Worm (Caenorhabditis elegans) whole organism, mixed stage, embryonic: Measurements from ENCODE around the gene mtm-6.

Experiments used
- M03D4.4 ChIP-seq: sonication (generic microtip); optimal IDR thresholded peaks from 2 replicates; lab custom pipeline; 2017; ENCODE audit warnings: mild to moderate bottlenecking, missing genetic modification characterization, missing compliant biosample characterization
- bed-3 ChIP-seq: fragments of 200-800 bp; sonication (Bioruptor generic); optimal IDR thresholded peaks from 3 replicates; lab custom pipeline; 2018; ENCODE audit warnings: mild to moderate bottlenecking, missing genetic modification characterization, moderate library complexity, missing compliant biosample characterization
- blmp-1 ChIP-seq: fragments of 150-350 bp; optimal IDR thresholded peaks from 2 replicates; lab custom pipeline; 2014; ENCODE audit warnings: missing biosample characterization, missing genetic modification characterization
- ceh-39 ChIP-seq: fragments of 150-350 bp; optimal IDR thresholded peaks from 2 replicates; lab custom pipeline; 2014; ENCODE audit warnings: missing biosample characterization, missing genetic modification characterization
- ceh-43 ChIP-seq: fragments of 200-800 bp; sonication (Bioruptor generic); optimal IDR thresholded peaks from 2 replicates; lab custom pipeline; 2018; ENCODE audit warnings: mild to moderate bottlenecking, missing genetic modification characterization, moderate library complexity, missing compliant biosample characterization
- ceh-83 ChIP-seq: fragments of 200-800 bp; sonication (Bioruptor generic); optimal IDR thresholded peaks from 2 replicates; lab custom pipeline; 2018; ENCODE audit warnings: mild to moderate bottlenecking, missing genetic modification characterization, missing compliant biosample characterization
- ces-1 ChIP-seq: fragments of 150-350 bp; optimal IDR thresholded peaks from 2 replicates; lab custom pipeline; 2014; ENCODE audit warnings: missing biosample characterization, missing genetic modification reagents, missing genetic modification characterization
- cnd-1 ChIP-seq: fragments of 200-800 bp; sonication (Bioruptor generic); optimal IDR thresholded peaks from 2 replicates; lab custom pipeline; 2018; ENCODE audit warnings: mild to moderate bottlenecking, missing genetic modification characterization, missing compliant biosample characterization
- drap-1 ChIP-seq: fragments of 200-800 bp; sonication (Bioruptor generic); optimal IDR thresholded peaks from 3 replicates; lab custom pipeline; 2018; ENCODE audit warnings: mild to moderate bottlenecking, missing genetic modification characterization, missing compliant biosample characterization
- elt-1 ChIP-seq: sonication (generic microtip); optimal IDR thresholded peaks from 2 replicates; lab custom pipeline; 2017; ENCODE audit warnings: missing genetic modification characterization, mild to moderate bottlenecking, missing compliant biosample characterization, antibody characterized with exemption, moderate library complexity, borderline replicate concordance; ENCODE audit not compliant: insufficient read depth
- elt-3 ChIP-seq: fragments of 150-350 bp; optimal IDR thresholded peaks from 2 replicates; lab custom pipeline; 2014; ENCODE audit warnings: missing biosample characterization, missing genetic modification characterization
- ham-2 ChIP-seq: fragments of 200-800 bp; sonication (Bioruptor generic); optimal IDR thresholded peaks from 2 replicates; lab custom pipeline; 2018; ENCODE audit warnings: mild to moderate bottlenecking, missing genetic modification characterization, missing compliant biosample characterization
- hlh-1 ChIP-seq: fragments of 150-350 bp; optimal IDR thresholded peaks from 2 replicates; lab custom pipeline; 2014; ENCODE audit warnings: missing biosample characterization, missing genetic modification reagents, missing genetic modification characterization
- lin-13 ChIP-seq: fragments of 150-350 bp; optimal IDR thresholded peaks from 2 replicates; lab custom pipeline; 2014; ENCODE audit warnings: missing biosample characterization, missing genetic modification characterization
- lin-32 ChIP-seq: fragments of 200-800 bp; sonication (Bioruptor generic); optimal IDR thresholded peaks from 2 replicates; lab custom pipeline; 2018; ENCODE audit warnings: mild to moderate bottlenecking, missing genetic modification characterization, missing compliant biosample characterization
- lsy-2 ChIP-seq: fragments of 150-350 bp; optimal IDR thresholded peaks from 2 replicates; lab custom pipeline; 2014; ENCODE audit warnings: missing biosample characterization, missing genetic modification characterization
- mab-5 ChIP-seq: fragments of 150-350 bp; optimal IDR thresholded peaks from 2 replicates; lab custom pipeline; 2014; ENCODE audit warnings: missing biosample characterization, missing genetic modification characterization
- mep-1 ChIP-seq: fragments of 150-350 bp; optimal IDR thresholded peaks from 2 replicates; lab custom pipeline; 2017; ENCODE audit warnings: missing biosample characterization, missing genetic modification reagents, missing genetic modification characterization, inconsistent platforms
- mls-2 ChIP-seq: sonication (generic microtip); optimal IDR thresholded peaks from 2 replicates; lab custom pipeline; 2016; ENCODE audit warnings: mild to moderate bottlenecking, missing genetic modification characterization, moderate library complexity, missing compliant biosample characterization
- nhr-12 ChIP-seq: fragments of 150-350 bp; optimal IDR thresholded peaks from 2 replicates; lab custom pipeline; 2014; ENCODE audit warnings: missing biosample characterization, missing genetic modification characterization
- nhr-2 ChIP-seq: fragments of 150-350 bp; optimal IDR thresholded peaks from 2 replicates; lab custom pipeline; 2014; ENCODE audit warnings: missing biosample characterization, missing genetic modification characterization
- nhr-237 ChIP-seq: fragments of 150-350 bp; optimal IDR thresholded peaks from 2 replicates; lab custom pipeline; 2014; ENCODE audit warnings: missing biosample characterization, missing genetic modification characterization
- nhr-28 ChIP-seq: fragments of 150-350 bp; optimal IDR thresholded peaks from 2 replicates; lab custom pipeline; 2014; ENCODE audit warnings: missing biosample characterization, missing genetic modification characterization
- nhr-76 ChIP-seq: sonication (generic microtip); optimal IDR thresholded peaks from 2 replicates; lab custom pipeline; 2017; ENCODE audit warnings: missing biosample characterization, missing genetic modification characterization
- pha-4 ChIP-seq: fragments of 150-350 bp; optimal IDR thresholded peaks from 2 replicates; lab custom pipeline; 2018; ENCODE audit warnings: missing biosample characterization, missing genetic modification reagents, missing genetic modification characterization
- snpc-4 ChIP-seq: fragments of 150-350 bp; optimal IDR thresholded peaks from 2 replicates; lab custom pipeline; 2014; ENCODE audit warnings: missing biosample characterization, missing genetic modification characterization
- sptf-1 ChIP-seq: sonication (generic microtip); optimal IDR thresholded peaks from 2 replicates; lab custom pipeline; 2017; ENCODE audit warnings: mild to moderate bottlenecking, missing genetic modification characterization, moderate library complexity, missing compliant biosample characterization
- tbx-8 ChIP-seq: fragments of 200-800 bp; sonication (Bioruptor generic); optimal IDR thresholded peaks from 2 replicates; lab custom pipeline; 2018; ENCODE audit warnings: mild to moderate bottlenecking, missing genetic modification characterization, moderate library complexity, missing compliant biosample characterization
- unc-120 ChIP-seq: sonication (generic microtip); optimal IDR thresholded peaks from 2 replicates; lab custom pipeline; 2017; ENCODE audit warnings: missing genetic modification characterization, missing compliant biosample characterization; ENCODE audit not compliant: poor library complexity, severe bottlenecking
- unc-39 ChIP-seq: fragments of 150-350 bp; optimal IDR thresholded peaks from 2 replicates; lab custom pipeline; 2014; ENCODE audit warnings: missing biosample characterization, missing genetic modification characterization
- unc-62 ChIP-seq: fragments of 150-350 bp; optimal IDR thresholded peaks from 2 replicates; lab custom pipeline; 2014; ENCODE audit warnings: missing biosample characterization, missing genetic modification reagents, missing genetic modification characterization
- zip-8 ChIP-seq: fragments of 150-350 bp; optimal IDR thresholded peaks from 2 replicates; lab custom pipeline; 2014; ENCODE audit warnings: missing biosample characterization, missing genetic modification characterization
- ztf-11 ChIP-seq: fragments of 150-350 bp; optimal IDR thresholded peaks from 2 replicates; lab custom pipeline; 2014; ENCODE audit warnings: missing biosample characterization, missing genetic modification characterization

The mtm-6 gene

DNA sequence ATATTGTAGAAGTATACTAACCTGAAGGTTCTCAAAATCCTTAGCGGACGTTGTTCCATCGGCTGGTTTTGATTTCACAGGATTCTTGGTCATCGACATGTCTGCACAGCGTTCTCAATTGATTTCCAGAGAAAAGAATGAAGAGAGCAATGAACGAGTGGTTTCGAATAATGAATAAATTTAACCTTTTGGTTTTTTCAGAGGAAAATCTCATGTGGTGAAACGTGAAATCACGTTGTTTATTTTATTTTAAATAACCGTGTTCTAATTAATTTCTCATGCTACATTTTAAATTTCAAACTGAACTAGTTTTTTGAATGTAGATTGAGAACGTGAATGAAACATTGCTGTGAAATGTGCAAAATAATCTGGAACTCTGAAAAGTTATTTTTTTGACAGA, 33.3 kb downstream of the mtm-6 start, which contains the start of gene T03F6.6:
Gene T03F6.6 (minus strand): TSS at position 101 of the 400 bp plus-strand sequence.
- TF ChIP-seq nhr-28 (tag; lab: Kevin White, UChicago) (no peak), unc-62 (GFP tag; lab: Kevin White, UChicago) (no peak), elt-1 (no peak), lin-32 (no peak), sptf-1 (tag; lab: Kevin White, UChicago) (no peak), M03D4.4 (tag; lab: Kevin White, UChicago) (no peak), mab-5 (no peak), nhr-2 (tag; lab: Kevin White, UChicago) (no peak), unc-120 (tag; lab: Kevin White, UChicago) (no peak), blmp-1 (tag; lab: Kevin White, UChicago) (no peak), bed-3 (no peak)

- TF ChIP-seq tbx-8 (GFP tag; lab: Kevin White, UChicago) (no peak), ztf-11 (tag; lab: Kevin White, UChicago) (no peak), drap-1 (GFP tag; lab: Kevin White, UChicago) (no peak), nhr-12 (tag; lab: Kevin White, UChicago) (no peak), blmp-1 (tag; lab: Kevin White, UChicago) (no peak), M03D4.4 (tag; lab: Kevin White, UChicago) (no peak), elt-1 (no peak), ceh-39 (no peak)
Observed at ce11 chrIII:13380881-13381280, 34.0 kb downstream of the mtm-6 start.

- TF ChIP-seq ces-1 (peak; percentile 25), mab-5 (no peak), blmp-1 (tag; lab: Kevin White, UChicago) (peak; percentile 78), nhr-237 (tag; lab: Kevin White, UChicago) (no peak), mep-1 (tag; lab: Kevin White, UChicago) (no peak), pha-4 (tag; lab: Kevin White, UChicago) (no peak), mls-2 (no peak)
Observed at ce11 chrIII:13381684-13382083, 34.8 kb downstream of the mtm-6 start.

DNA sequence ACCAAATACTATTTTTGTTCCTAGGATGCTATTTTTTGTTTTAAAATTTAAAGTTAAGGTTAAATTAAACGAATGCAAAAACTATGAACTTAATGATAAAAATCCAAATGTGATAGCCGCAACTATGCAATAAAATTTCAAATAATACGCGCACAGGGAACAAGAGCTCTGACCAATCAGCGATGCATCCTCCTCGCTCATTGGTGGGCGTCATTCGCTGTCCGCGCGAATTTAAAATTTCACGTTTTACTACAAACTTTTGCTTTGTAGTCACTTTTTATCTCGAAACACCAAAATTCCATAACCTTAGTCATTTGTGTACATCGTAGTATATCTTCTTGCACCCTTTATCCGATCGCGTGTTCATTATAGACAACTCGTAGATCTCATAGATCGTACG, 36.3 kb downstream of the mtm-6 start:
- TF ChIP-seq ceh-83 (GFP tag; lab: Kevin White, UChicago) (no peak), mls-2 (no peak), snpc-4 (tag; lab: Kevin White, UChicago) (no peak), drap-1 (GFP tag; lab: Kevin White, UChicago) (no peak), nhr-76 (no peak), sptf-1 (tag; lab: Kevin White, UChicago) (no peak), nhr-237 (tag; lab: Kevin White, UChicago) (no peak), hlh-1 (tag; lab: Kevin White, UChicago) (no peak), unc-62 (GFP tag; lab: Kevin White, UChicago) (no peak), unc-120 (tag; lab: Kevin White, UChicago) (no peak), tbx-8 (GFP tag; lab: Kevin White, UChicago) (no peak), bed-3 (no peak), zip-8 (tag; lab: Kevin White, UChicago) (no peak), elt-3 (tag; lab: Kevin White, UChicago) (no peak), lin-13 (tag; lab: Kevin White, UChicago) (no peak), ceh-43 (no peak)

ce11 chrIII:13385850-13386249, 39.0 kb downstream of the mtm-6 start, which contains the start of gene T03F6.4:
TSS of gene T03F6.4 (plus strand) at chrIII:13386150.
- TF ChIP-seq ceh-43 (no peak), mls-2 (no peak), lsy-2 (tag; lab: Kevin White, UChicago) (no peak), mab-5 (no peak), pha-4 (tag; lab: Kevin White, UChicago) (no peak), zip-8 (tag; lab: Kevin White, UChicago) (no peak), ham-2 (GFP tag; lab: Kevin White, UChicago) (no peak), blmp-1 (tag; lab: Kevin White, UChicago) (no peak)

- TF ChIP-seq unc-39 (tag; lab: Kevin White, UChicago) (no peak), lin-13 (tag; lab: Kevin White, UChicago) (no peak), cnd-1 (tag; lab: Kevin White, UChicago) (no peak), bed-3 (no peak), zip-8 (tag; lab: Kevin White, UChicago) (no peak)
Observed at ce11 chrIII:13388621-13389020, 41.7 kb downstream of the mtm-6 start.
